Worm (Caenorhabditis elegans) whole organism, L3 larva: ENCODE results near the gene crh-1.

Experiments used
- ZK546.5 ChIP-seq: sonication (generic microtip); optimal IDR thresholded peaks from 2 replicates; lab custom pipeline; 2017; ENCODE audit warnings: missing biosample characterization, missing genetic modification characterization
- aly-2 ChIP-seq: fragments of 150-350 bp; optimal IDR thresholded peaks from 2 replicates; lab custom pipeline; 2014; ENCODE audit warnings: missing biosample characterization, missing genetic modification characterization
- ama-1 ChIP-seq: fragments of 150-350 bp; optimal IDR thresholded peaks from 2 replicates; lab custom pipeline; 2018
- ceh-16 ChIP-seq: sonication (generic microtip); optimal IDR thresholded peaks from 2 replicates; lab custom pipeline; 2017; ENCODE audit warnings: missing biosample characterization, missing genetic modification characterization
- ceh-28 ChIP-seq: fragments of 150-350 bp; optimal IDR thresholded peaks from 2 replicates; lab custom pipeline; 2014; ENCODE audit warnings: missing biosample characterization, missing genetic modification reagents, missing genetic modification characterization
- daf-12 ChIP-seq: fragments of 150-350 bp; optimal IDR thresholded peaks from 2 replicates; lab custom pipeline; 2014; ENCODE audit warnings: missing biosample characterization, missing genetic modification reagents, missing genetic modification characterization
- egl-27 ChIP-seq: sonication (generic microtip); optimal IDR thresholded peaks from 4 replicates; lab custom pipeline; 2017; ENCODE audit warnings: missing biosample characterization, missing genetic modification reagents, missing genetic modification characterization
- egl-5 ChIP-seq: fragments of 150-350 bp; optimal IDR thresholded peaks from 2 replicates; lab custom pipeline; 2017; ENCODE audit warnings: missing biosample characterization, missing genetic modification reagents, missing genetic modification characterization, inconsistent platforms
- elt-1 ChIP-seq: fragments of 150-350 bp; optimal IDR thresholded peaks from 2 replicates; lab custom pipeline; 2014; ENCODE audit warnings: missing biosample characterization, missing genetic modification characterization
- elt-2 ChIP-seq: sonication (generic microtip); optimal IDR thresholded peaks from 2 replicates; lab custom pipeline; 2016; ENCODE audit warnings: missing genetic modification reagents, mild to moderate bottlenecking, missing genetic modification characterization, missing compliant biosample characterization
- elt-3 ChIP-seq, 3 experiments: fragments of 150-350 bp in 1 of 3; sonication (generic microtip) in 2 of 3; optimal IDR thresholded peaks; 2 replicates in 2 of 3; 4 replicates in 1 of 3; lab custom pipeline; 2014 to 2017; ENCODE audit warnings: missing biosample characterization in 3 of 3, missing genetic modification characterization in 3 of 3
- eor-1 ChIP-seq, 2 experiments: fragments of 150-350 bp; optimal IDR thresholded peaks; 2 replicates each; lab custom pipeline; 2014 to 2018; ENCODE audit warnings: missing biosample characterization in 2 of 2, missing genetic modification characterization in 2 of 2
- hmg-11 ChIP-seq: sonication (generic microtip); optimal IDR thresholded peaks from 2 replicates; lab custom pipeline; 2016; ENCODE audit warnings: missing genetic modification characterization, missing compliant biosample characterization
- lin-39 ChIP-seq: fragments of 150-350 bp; optimal IDR thresholded peaks from 2 replicates; lab custom pipeline; 2018; ENCODE audit warnings: missing biosample characterization, missing genetic modification reagents, missing genetic modification characterization
- lsy-12 ChIP-seq: sonication (generic microtip); optimal IDR thresholded peaks from 2 replicates; lab custom pipeline; 2016; ENCODE audit warnings: mild to moderate bottlenecking, missing genetic modification characterization, missing compliant biosample characterization
- mdl-1 ChIP-seq: fragments of 150-350 bp; optimal IDR thresholded peaks from 2 replicates; lab custom pipeline; 2014; ENCODE audit warnings: missing biosample characterization, missing genetic modification characterization
- mml-1 ChIP-seq: fragments of 150-350 bp; sonication (generic microtip); optimal IDR thresholded peaks from 3 replicates; lab custom pipeline; 2014; ENCODE audit warnings: missing biosample characterization, missing genetic modification characterization
- nfya-1 ChIP-seq: sonication (generic microtip); optimal IDR thresholded peaks from 2 replicates; lab custom pipeline; 2017; ENCODE audit warnings: missing genetic modification characterization, mild to moderate bottlenecking, missing compliant biosample characterization, antibody characterized with exemption, moderate library complexity; ENCODE audit not compliant: insufficient read depth
- nhr-12 ChIP-seq: fragments of 150-350 bp; optimal IDR thresholded peaks from 2 replicates; lab custom pipeline; 2014; ENCODE audit warnings: missing biosample characterization, missing genetic modification characterization
- nhr-237 ChIP-seq: fragments of 150-350 bp; optimal IDR thresholded peaks from 2 replicates; lab custom pipeline; 2014; ENCODE audit warnings: missing biosample characterization, missing genetic modification characterization
- nhr-43 ChIP-seq: sonication (generic microtip); optimal IDR thresholded peaks from 2 replicates; lab custom pipeline; 2016; ENCODE audit warnings: mild to moderate bottlenecking, missing genetic modification characterization, missing compliant biosample characterization; ENCODE audit not compliant: poor library complexity, severe bottlenecking
- nhr-67 ChIP-seq: fragments of 150-350 bp; optimal IDR thresholded peaks from 2 replicates; lab custom pipeline; 2014; ENCODE audit warnings: missing biosample characterization, missing genetic modification characterization
- nhr-77 ChIP-seq: fragments of 150-350 bp; optimal IDR thresholded peaks from 2 replicates; lab custom pipeline; 2014; ENCODE audit warnings: missing biosample characterization, missing genetic modification characterization
- pqm-1 ChIP-seq: fragments of 150-350 bp; optimal IDR thresholded peaks from 2 replicates; lab custom pipeline; 2017; ENCODE audit warnings: missing biosample characterization, missing genetic modification characterization, inconsistent platforms
- sea-2 ChIP-seq: fragments of 150-350 bp; sonication (generic microtip); optimal IDR thresholded peaks from 4 replicates; lab custom pipeline; 2014; ENCODE audit warnings: missing biosample characterization, missing genetic modification reagents, missing genetic modification characterization
- skn-1 ChIP-seq: fragments of 150-350 bp; optimal IDR thresholded peaks from 2 replicates; lab custom pipeline; 2014; ENCODE audit warnings: missing biosample characterization, missing genetic modification characterization
- snpc-4 ChIP-seq: fragments of 150-350 bp; optimal IDR thresholded peaks from 2 replicates; lab custom pipeline; 2014; ENCODE audit warnings: missing biosample characterization, missing genetic modification characterization
- tbx-2 ChIP-seq: sonication (generic microtip); optimal IDR thresholded peaks from 2 replicates; lab custom pipeline; 2016; ENCODE audit warnings: mild to moderate bottlenecking, missing genetic modification characterization, missing compliant biosample characterization
- unc-39 ChIP-seq: sonication (generic microtip); optimal IDR thresholded peaks from 4 replicates; lab custom pipeline; 2017; ENCODE audit warnings: missing biosample characterization, missing genetic modification characterization

crh-1 gene

DNA sequence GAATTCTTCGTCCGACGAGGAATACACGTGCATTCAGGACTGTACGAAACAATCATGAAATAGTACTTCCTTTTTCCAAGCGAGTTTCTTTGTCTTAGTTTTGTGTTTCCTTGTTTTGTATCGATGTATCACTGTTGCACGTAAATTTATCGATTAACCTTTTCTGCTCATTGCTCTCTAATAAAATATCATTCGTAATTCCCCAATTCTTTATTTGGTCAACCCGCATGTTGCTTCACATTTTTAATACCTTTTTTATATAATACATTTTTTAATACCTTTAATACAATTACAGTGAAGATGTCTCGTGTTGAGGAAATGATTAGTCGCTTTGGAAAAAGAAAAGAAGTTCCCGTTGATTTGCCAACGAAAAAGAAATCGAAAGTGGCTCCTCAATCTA lies 49.7 kb upstream of the crh-1 start, which contains the start of gene Y66D12A.1:
Y66D12A.1 (plus strand) TSS at position 301 of the 400 bp plus-strand sequence.
- no peak for TF ChIP-seq egl-27 (tag; lab: Kevin White, UChicago)
- TF ChIP-seq lsy-12 (tag; lab: Kevin White, UChicago), result no peak
- TF ChIP-seq unc-39 (tag; lab: Kevin White, UChicago), result no peak
- no peak for TF ChIP-seq nhr-237 (tag; lab: Kevin White, UChicago)
- no peak for TF ChIP-seq mdl-1 (tag; lab: Kevin White, UChicago)
- no peak for TF ChIP-seq mml-1 (tag; lab: Kevin White, UChicago)
- no peak for TF ChIP-seq elt-3 (tag; optimal IDR thresholded peaks at IDR 0.05; lab: Kevin White, UChicago)
- TF ChIP-seq skn-1 (tag; lab: Kevin White, UChicago), result no peak
- TF ChIP-seq ceh-16, result no peak
- TF ChIP-seq ama-1 (lab: Kevin White, UChicago), result no peak
- TF ChIP-seq nfya-1 (tag; lab: Kevin White, UChicago), result no peak
- TF ChIP-seq tbx-2 (tag; lab: Kevin White, UChicago), result no peak
- no peak for TF ChIP-seq nhr-67 (tag; lab: Kevin White, UChicago)
- TF ChIP-seq nhr-77, result no peak
- TF ChIP-seq elt-2 (tag; lab: Kevin White, UChicago), result no peak
- TF ChIP-seq lin-39 (tag; lab: Kevin White, UChicago), result no peak
- no peak for TF ChIP-seq hmg-11 (tag; lab: Kevin White, UChicago)
- no peak for TF ChIP-seq nhr-12 (tag; lab: Kevin White, UChicago)
- TF ChIP-seq sea-2, result no peak
- TF ChIP-seq, all 47 proteins: peak for 0

DNA sequence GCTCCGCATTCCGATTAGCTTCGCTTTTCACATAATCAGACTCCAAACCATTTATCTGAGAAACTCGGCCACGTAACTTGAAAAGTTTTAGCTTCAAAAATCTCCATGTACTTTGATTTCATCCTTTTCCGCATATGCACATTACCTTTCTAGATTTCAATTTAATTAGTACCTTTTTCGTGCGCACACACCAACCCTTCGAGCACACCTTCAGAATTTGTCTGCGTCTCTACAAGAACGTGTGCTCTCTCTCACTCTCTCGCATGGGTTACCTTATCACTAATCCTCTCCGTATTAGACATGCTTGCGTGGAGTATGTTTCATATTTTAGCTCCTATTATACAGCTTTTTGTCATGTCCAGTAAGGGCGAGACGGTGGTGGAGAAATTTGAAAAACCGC lies 48.0 kb upstream of the crh-1 start, which contains the start of gene Y66D12A.30:
Y66D12A.30 (plus strand) TSS at position 301 of the 400 bp plus-strand sequence.
- no peak for TF ChIP-seq sea-2
- TF ChIP-seq ZK546.5 (tag; lab: Kevin White, UChicago), result no peak
- no peak for TF ChIP-seq snpc-4 (tag; lab: Kevin White, UChicago)
- TF ChIP-seq nhr-237 (tag; lab: Kevin White, UChicago), result no peak
- no peak for TF ChIP-seq ama-1 (lab: Kevin White, UChicago)
- no peak for TF ChIP-seq unc-39 (tag; lab: Kevin White, UChicago)
- TF ChIP-seq, all 47 proteins: peak for 0

DNA sequence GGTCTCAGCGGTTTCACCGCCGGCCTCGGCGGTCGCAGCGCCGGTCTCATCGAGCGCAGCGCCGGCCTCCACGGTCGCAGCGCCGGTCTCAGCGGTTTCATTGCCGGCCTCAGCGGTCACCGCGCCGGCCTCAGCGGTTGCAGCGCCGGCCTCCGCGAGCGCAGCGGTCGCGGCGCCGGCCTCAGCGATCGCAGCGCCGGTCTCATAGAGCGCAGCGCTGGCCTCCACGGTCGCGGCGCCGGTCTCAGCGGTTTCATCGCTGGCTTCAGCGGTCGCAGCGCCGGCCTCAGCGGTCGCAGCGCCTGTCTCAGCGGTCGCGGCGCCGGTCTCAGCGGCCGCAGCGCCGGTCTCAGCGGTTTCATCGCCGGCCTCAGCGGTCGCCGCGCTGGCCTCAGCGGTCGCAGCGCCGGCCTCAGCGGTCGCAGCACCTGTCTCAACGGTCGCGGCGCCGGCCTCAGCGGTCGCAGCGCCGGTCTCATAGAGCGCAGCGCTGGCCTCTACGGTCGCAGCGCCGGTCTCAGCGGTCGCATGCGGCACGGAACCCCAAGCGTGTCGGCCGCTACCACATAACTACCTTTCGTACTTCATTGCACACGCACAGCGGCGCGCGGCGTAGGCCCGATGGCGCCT lies 45.8 kb upstream of the crh-1 start:
- TF ChIP-seq mdl-1 (tag; lab: Kevin White, UChicago) (no peak), daf-12 (tag; lab: Kevin White, UChicago) (no peak), nhr-12 (tag; lab: Kevin White, UChicago) (no peak)
- TF ChIP-seq, all 47 proteins: peak for 0

DNA sequence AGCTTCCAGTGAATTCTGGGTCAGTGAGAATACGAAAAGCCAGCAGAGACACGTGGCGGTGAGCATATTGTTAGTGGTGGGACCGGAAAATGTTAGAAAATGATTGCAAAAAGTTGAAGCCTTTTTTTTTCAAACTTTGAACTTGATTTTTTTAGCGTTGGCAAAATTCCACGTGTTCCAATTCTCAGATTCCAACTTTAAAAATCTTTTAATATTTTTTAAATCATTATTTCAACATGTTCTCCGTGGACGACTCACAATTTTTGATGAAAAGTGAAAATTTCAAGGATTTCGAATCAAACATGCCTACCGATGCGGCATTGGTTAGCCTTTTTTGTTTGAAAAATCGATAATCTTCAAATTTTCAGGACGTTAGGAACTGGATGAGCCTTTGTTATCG lies 45.2 kb upstream of the crh-1 start, which contains the start of the genes Y66A7A.9 and Y66A7A.4:
Y66A7A.9 (minus strand) TSS at position 101 of the 400 bp plus-strand sequence.
Y66A7A.4 (plus strand) TSS at position 237 of the 400 bp plus-strand sequence.
- TF ChIP-seq egl-5 (tag; lab: Kevin White, UChicago) (no peak), elt-1 (no peak), nhr-67 (tag; lab: Kevin White, UChicago) (no peak), nhr-43 (tag; lab: Kevin White, UChicago) (no peak)

DNA sequence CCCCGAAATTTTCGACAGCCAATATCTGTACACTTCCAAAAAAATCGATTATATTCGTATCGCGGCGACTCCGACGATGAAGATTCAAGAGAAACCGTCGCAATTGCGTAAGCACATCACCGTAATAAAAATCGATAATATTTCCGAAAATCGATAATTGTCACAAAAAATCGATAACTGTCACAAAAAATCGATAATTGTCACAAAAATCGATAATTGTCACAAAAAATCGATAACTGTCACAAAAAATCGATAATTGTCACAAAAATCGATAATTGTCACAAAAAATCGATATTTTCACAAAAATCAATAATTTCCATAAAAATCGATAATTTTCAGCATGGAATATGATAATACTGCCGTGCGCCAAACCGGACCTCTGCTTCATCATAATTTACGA lies 43.2 kb upstream of the crh-1 start:
- peak; percentile 99 for TF ChIP-seq ceh-28 (tag; lab: Kevin White, UChicago)

DNA sequence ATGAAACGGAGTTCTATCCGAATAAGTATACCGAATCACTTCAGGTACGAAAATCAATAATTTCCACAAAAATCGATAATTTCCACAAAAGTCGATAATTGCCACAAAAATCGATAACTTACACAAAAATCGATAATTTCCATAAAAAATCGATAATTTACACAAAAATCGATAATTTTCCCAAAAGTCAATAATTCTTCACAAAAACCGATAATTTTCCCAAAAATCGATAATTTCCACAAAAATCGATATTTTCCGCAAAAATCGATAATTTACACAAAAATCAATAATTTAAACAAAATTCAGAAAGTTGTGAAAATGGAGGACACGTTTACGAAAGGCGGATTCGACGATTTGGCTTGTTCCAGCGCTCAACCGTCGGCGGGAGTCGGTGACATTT lies 42.7 kb upstream of the crh-1 start:
- TF ChIP-seq ceh-28 (tag; lab: Kevin White, UChicago) (peak; percentile 99), aly-2 (tag; lab: Kevin White, UChicago) (no peak), elt-3 (tag; optimal IDR thresholded peaks at IDR 0.05; lab: Kevin White, UChicago) (no peak), pqm-1 (no peak), eor-1 (tag; optimal IDR thresholded peaks at IDR 0.05; lab: Kevin White, UChicago) (no peak)
